Worm (Caenorhabditis elegans): ENCODE measurements around the gene trx-2.
A peak's percentile ranks its signal among the peaks of the same experiment; 100 is the strongest.

The trx-2 gene

DNA sequence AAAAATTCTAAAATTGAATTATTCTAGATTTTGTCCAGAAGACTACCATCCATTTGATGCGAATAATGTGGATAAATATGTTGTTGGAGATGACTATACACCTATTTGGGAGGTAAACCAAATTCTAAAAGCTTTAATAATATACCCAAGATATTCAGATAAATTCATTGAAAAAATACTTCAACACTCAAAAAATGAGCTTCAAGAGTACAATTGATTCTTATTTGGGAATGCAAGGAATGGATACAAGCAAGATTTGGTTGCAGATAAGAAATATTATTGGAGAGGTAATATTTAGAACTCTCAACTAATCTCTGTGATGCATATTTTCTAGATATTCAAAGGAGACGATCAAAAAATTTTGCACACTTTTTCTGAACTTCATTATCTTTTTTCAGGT lies 45.7 kb downstream of the trx-2 start:
- no peak for TF ChIP-seq nhr-237 (tag; optimal IDR thresholded peaks at IDR 0.05)
- TF ChIP-seq cnd-1 (tag; optimal IDR thresholded peaks at IDR 0.05), result no peak
- TF ChIP-seq lsy-2 (tag; optimal IDR thresholded peaks at IDR 0.05), result no peak
- no peak for TF ChIP-seq hlh-1 (tag; optimal IDR thresholded peaks at IDR 0.05)
- TF ChIP-seq tbx-8 (GFP tag; optimal IDR thresholded peaks at IDR 0.05), result no peak
- no peak for TF ChIP-seq nhr-2 (tag; optimal IDR thresholded peaks at IDR 0.05)
- TF ChIP-seq bed-3 (GFP tag; optimal IDR thresholded peaks at IDR 0.05), result no peak
- TF ChIP-seq unc-62 (GFP tag; optimal IDR thresholded peaks at IDR 0.05), result no peak
- TF ChIP-seq mep-1 (tag; optimal IDR thresholded peaks at IDR 0.05), result no peak
- TF ChIP-seq nhr-76 (tag; optimal IDR thresholded peaks at IDR 0.05), result no peak
- no peak for TF ChIP-seq ztf-11 (tag; optimal IDR thresholded peaks at IDR 0.05)
- TF ChIP-seq pha-4 (tag; optimal IDR thresholded peaks at IDR 0.05), result no peak
- TF ChIP-seq flh-1 (GFP tag; optimal IDR thresholded peaks at IDR 0.05), result no peak
- TF ChIP-seq ces-1 (GFP tag; optimal IDR thresholded peaks at IDR 0.05), result no peak
- TF ChIP-seq sem-2 (GFP tag; optimal IDR thresholded peaks at IDR 0.05), result no peak
- no peak for TF ChIP-seq mls-2 (tag; optimal IDR thresholded peaks at IDR 0.05)
- no peak for TF ChIP-seq ham-2 (GFP tag; optimal IDR thresholded peaks at IDR 0.05)
- TF ChIP-seq drap-1 (GFP tag; optimal IDR thresholded peaks at IDR 0.05), result no peak

ce11 chrV:10361830-10362397 lies 47.4 kb downstream of the trx-2 start, which contains the start of gene cash-1:
Gene cash-1, plus strand, starts transcription at chrV:10362261.
- TF ChIP-seq M03D4.4 (tag; optimal IDR thresholded peaks at IDR 0.05), result no peak
- TF ChIP-seq drap-1 (GFP tag; optimal IDR thresholded peaks at IDR 0.05), result no peak
- no peak for TF ChIP-seq unc-39 (tag; optimal IDR thresholded peaks at IDR 0.05)
- TF ChIP-seq lsy-2 (tag; optimal IDR thresholded peaks at IDR 0.05), result peak; percentile 68
- TF ChIP-seq nhr-237 (tag; optimal IDR thresholded peaks at IDR 0.05), result peak; percentile 32
- peak; percentile 18 for TF ChIP-seq ceh-39 (tag; optimal IDR thresholded peaks at IDR 0.05)
- peak; percentile 23 for TF ChIP-seq lin-13 (tag; optimal IDR thresholded peaks at IDR 0.05)
- TF ChIP-seq mep-1 (tag; optimal IDR thresholded peaks at IDR 0.05), result peak; percentile 54
- no peak for TF ChIP-seq cnd-1 (tag; optimal IDR thresholded peaks at IDR 0.05)
- TF ChIP-seq ces-1 (GFP tag; optimal IDR thresholded peaks at IDR 0.05), result peak; percentile 89
- peak; percentile 10 for TF ChIP-seq hlh-1 (tag; optimal IDR thresholded peaks at IDR 0.05)
- no peak for TF ChIP-seq elt-1 (tag; optimal IDR thresholded peaks at IDR 0.05; ENCODE audit: borderline replicate concordance, insufficient read depth)
- no peak for TF ChIP-seq sptf-1 (tag; optimal IDR thresholded peaks at IDR 0.05)
- TF ChIP-seq pha-4 (tag; optimal IDR thresholded peaks at IDR 0.05), result peak; percentile 18

DNA sequence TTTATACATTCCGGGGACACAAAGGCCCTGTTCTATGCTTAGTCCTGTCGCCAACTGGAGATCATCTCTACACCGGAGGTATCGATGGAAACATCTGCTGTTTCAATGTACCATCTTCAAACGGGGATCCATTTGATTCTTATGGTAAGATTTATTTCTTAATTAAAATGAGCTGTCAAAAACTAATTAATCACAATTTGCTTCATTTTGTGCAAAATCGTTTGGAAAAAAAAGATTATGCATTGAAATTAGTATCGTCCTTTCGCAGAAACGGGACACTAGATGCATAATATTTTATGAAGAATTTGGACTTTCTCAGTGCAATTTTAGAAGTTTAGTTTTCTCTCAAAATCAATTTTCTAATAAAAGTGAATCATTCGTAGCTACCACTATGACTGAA lies 49.4 kb downstream of the trx-2 start:
- no peak for TF ChIP-seq lin-13 (tag; optimal IDR thresholded peaks at IDR 0.05)
- TF ChIP-seq snpc-4 (tag; optimal IDR thresholded peaks at IDR 0.05), result no peak
- no peak for TF ChIP-seq nhr-76 (tag; optimal IDR thresholded peaks at IDR 0.05)
- no peak for TF ChIP-seq unc-39 (tag; optimal IDR thresholded peaks at IDR 0.05)
- no peak for TF ChIP-seq nhr-28 (tag; optimal IDR thresholded peaks at IDR 0.05)
- no peak for TF ChIP-seq elt-3 (tag; optimal IDR thresholded peaks at IDR 0.05)
- TF ChIP-seq ceh-39 (tag; optimal IDR thresholded peaks at IDR 0.05), result no peak
- TF ChIP-seq mab-5 (tag; optimal IDR thresholded peaks at IDR 0.05), result no peak
- no peak for TF ChIP-seq nhr-12 (tag; optimal IDR thresholded peaks at IDR 0.05)
- no peak for TF ChIP-seq ceh-83 (GFP tag; optimal IDR thresholded peaks at IDR 0.05)
- no peak for TF ChIP-seq sptf-1 (tag; optimal IDR thresholded peaks at IDR 0.05)
- no peak for TF ChIP-seq elt-1 (tag; optimal IDR thresholded peaks at IDR 0.05; ENCODE audit: borderline replicate concordance, insufficient read depth)
- no peak for TF ChIP-seq nhr-237 (tag; optimal IDR thresholded peaks at IDR 0.05)

Data from whole organism, mixed stage, embryonic.